Fruit fly (Drosophila melanogaster): Measurements from ENCODE around the gene PolE1.

dm6 chr3R:23300091-23300918 lies 47.6 kb upstream of the PolE1 start:
- TF ChIP-seq Myc (optimal IDR thresholded peaks at IDR 0.05), result no peak
- no peak for TF ChIP-seq psq (optimal IDR thresholded peaks at IDR 0.05)
- no peak for TF ChIP-seq h (optimal IDR thresholded peaks at IDR 0.05)
- TF ChIP-seq ttk (optimal IDR thresholded peaks at IDR 0.05), result no peak
